Fruit fly (Drosophila melanogaster) whole organism, embryonic: Measurements from ENCODE around the gene nAChRalpha3.

ENCODE experiments used
- Atf6 ChIP-seq: fragments of 200-800 bp; sonication (Bioruptor generic); IDR thresholded peaks from 2 replicates; pipeline ENCODE4 v1.3.6; 2022; ENCODE audit warnings: missing biosample characterization, missing genetic modification characterization
- CG12659 ChIP-seq: fragments of 200-800 bp; sonication (Bioruptor generic); optimal IDR thresholded peaks from 3 replicates; lab custom pipeline; 2017; ENCODE audit warnings: mild to moderate bottlenecking, missing biosample characterization, missing genetic modification reagents, missing genetic modification characterization
- CG12744 ChIP-seq: fragments of 200-800 bp; sonication (Bioruptor generic); optimal IDR thresholded peaks from 2 replicates; lab custom pipeline; 2016; ENCODE audit warnings: missing biosample characterization, missing genetic modification characterization
- CG13287 ChIP-seq: fragments of 200-800 bp; sonication (Bioruptor generic); IDR thresholded peaks from 2 replicates; pipeline ENCODE4 v1.3.6; 2022; ENCODE audit warnings: missing biosample characterization, missing genetic modification characterization; ENCODE audit not compliant: partially characterized antibody
- CG14860 ChIP-seq: fragments of 200-800 bp; sonication (Bioruptor generic); IDR thresholded peaks from 3 replicates; pipeline ENCODE4 v1.3.6; 2022; ENCODE audit warnings: missing biosample characterization, missing genetic modification characterization; ENCODE audit not compliant: partially characterized antibody
- CG15514 ChIP-seq: fragments of 200-800 bp; sonication (Bioruptor generic); optimal IDR thresholded peaks from 3 replicates; lab custom pipeline; 2017; ENCODE audit warnings: missing biosample characterization, missing genetic modification characterization, mild to moderate bottlenecking, moderate library complexity, missing genetic modification reagents
- CG1603 ChIP-seq: fragments of 200-800 bp; sonication (Bioruptor generic); optimal IDR thresholded peaks from 2 replicates; lab custom pipeline; 2019; ENCODE audit warnings: missing biosample characterization, mild to moderate bottlenecking, missing genetic modification characterization, moderate library complexity
- CG17186 ChIP-seq: fragments of 200-800 bp; sonication (Bioruptor generic); optimal IDR thresholded peaks from 3 replicates; lab custom pipeline; 2017; ENCODE audit warnings: missing biosample characterization, missing genetic modification reagents, missing genetic modification characterization
- CG17568 ChIP-seq: fragments of 200-800 bp; sonication (Bioruptor generic); optimal IDR thresholded peaks from 2 replicates; lab custom pipeline; 2018; ENCODE audit warnings: missing biosample characterization, mild to moderate bottlenecking, missing genetic modification characterization, moderate library complexity
- CG2116 ChIP-seq: fragments of 200-800 bp; sonication (Bioruptor generic); optimal IDR thresholded peaks from 3 replicates; lab custom pipeline; 2018; ENCODE audit warnings: missing biosample characterization, mild to moderate bottlenecking, missing genetic modification characterization
- CG30403 ChIP-seq: fragments of 200-800 bp; sonication (Bioruptor generic); optimal IDR thresholded peaks from 3 replicates; lab custom pipeline; 2016; ENCODE audit warnings: missing biosample characterization, missing genetic modification characterization
- CG31388 ChIP-seq: fragments of 200-800 bp; sonication (Bioruptor generic); optimal IDR thresholded peaks from 2 replicates; lab custom pipeline; 2016; ENCODE audit warnings: missing biosample characterization, missing genetic modification characterization
- CG34376 ChIP-seq: fragments of 200-800 bp; sonication (Bioruptor generic); optimal IDR thresholded peaks from 2 replicates; lab custom pipeline; 2018; ENCODE audit warnings: missing biosample characterization, mild to moderate bottlenecking, missing genetic modification characterization
- CG3838 ChIP-seq: fragments of 200-800 bp; sonication (Bioruptor generic); optimal IDR thresholded peaks from 3 replicates; lab custom pipeline; 2016; ENCODE audit warnings: missing biosample characterization, missing genetic modification characterization
- CG4404 ChIP-seq: fragments of 200-800 bp; sonication (Bioruptor generic); IDR thresholded peaks from 2 replicates; pipeline ENCODE4 v1.3.6; 2022; ENCODE audit warnings: missing biosample characterization, missing genetic modification characterization
- CG7786 ChIP-seq: fragments of 200-800 bp; sonication (Bioruptor generic); optimal IDR thresholded peaks from 2 replicates; lab custom pipeline; 2016; ENCODE audit warnings: missing biosample characterization, missing genetic modification characterization
- CG7963 ChIP-seq: fragments of 200-800 bp; sonication (Bioruptor generic); IDR thresholded peaks from 3 replicates; pipeline ENCODE4 v1.3.6; 2022; ENCODE audit warnings: missing biosample characterization, missing genetic modification characterization; ENCODE audit not compliant: partially characterized antibody
- CG9932 ChIP-seq: fragments of 200-800 bp; sonication (Bioruptor generic); IDR thresholded peaks from 2 replicates; pipeline ENCODE4 v1.3.6; 2022; ENCODE audit warnings: missing biosample characterization, missing genetic modification characterization
- E2f2 ChIP-seq: fragments of 200-800 bp; sonication (Bioruptor generic); IDR thresholded peaks from 2 replicates; pipeline ENCODE4 v1.3.6; 2022; ENCODE audit warnings: missing biosample characterization, missing genetic modification characterization
- Ets97D ChIP-seq: fragments of 200-800 bp; sonication (Bioruptor generic); optimal IDR thresholded peaks from 3 replicates; lab custom pipeline; 2016; ENCODE audit warnings: missing biosample characterization, missing genetic modification characterization
- HLH54F ChIP-seq: fragments of 200-800 bp; sonication (Bioruptor generic); optimal IDR thresholded peaks from 3 replicates; lab custom pipeline; 2016; ENCODE audit warnings: missing biosample characterization, missing genetic modification characterization
- HmgD ChIP-seq: fragments of 200-800 bp; sonication (Bioruptor generic); optimal IDR thresholded peaks from 3 replicates; lab custom pipeline; 2016; ENCODE audit warnings: missing biosample characterization, missing genetic modification characterization
- HmgZ ChIP-seq: fragments of 200-800 bp; sonication (Bioruptor generic); optimal IDR thresholded peaks from 2 replicates; lab custom pipeline; 2018; ENCODE audit warnings: missing biosample characterization, mild to moderate bottlenecking, missing genetic modification characterization
- MTF-1 ChIP-seq: fragments of 200-800 bp; sonication (Bioruptor generic); optimal IDR thresholded peaks from 2 replicates; lab custom pipeline; 2018; ENCODE audit warnings: missing biosample characterization, mild to moderate bottlenecking, missing genetic modification characterization, borderline replicate concordance
- Ravus ChIP-seq: fragments of 200-800 bp; sonication (Bioruptor generic); IDR thresholded peaks from 2 replicates; pipeline ENCODE4 v1.3.6; 2022; ENCODE audit warnings: missing biosample characterization, missing genetic modification characterization
- Spps ChIP-seq: fragments of 200-800 bp; sonication (Bioruptor generic); optimal IDR thresholded peaks from 2 replicates; lab custom pipeline; 2018; ENCODE audit warnings: missing biosample characterization, mild to moderate bottlenecking, missing genetic modification characterization
- Vsx1 ChIP-seq: fragments of 200-800 bp; sonication (Bioruptor generic); optimal IDR thresholded peaks from 2 replicates; lab custom pipeline; 2017; ENCODE audit warnings: missing biosample characterization, mild to moderate bottlenecking, missing genetic modification characterization, missing genetic modification reagents
- ato ChIP-seq: fragments of 200-800 bp; sonication (Bioruptor generic); IDR thresholded peaks from 2 replicates; pipeline ENCODE4 v1.3.6; 2022; ENCODE audit warnings: missing biosample characterization, missing genetic modification characterization; ENCODE audit not compliant: partially characterized antibody
- bsh ChIP-seq, 2 experiments: fragments of 200-800 bp; sonication (Bioruptor generic); optimal IDR thresholded peaks; 2 replicates each; lab custom pipeline; 2017 to 2018; ENCODE audit warnings: mild to moderate bottlenecking in 2 of 2, missing biosample characterization in 2 of 2, missing genetic modification characterization in 2 of 2, moderate library complexity in 1 of 2
- cwo ChIP-seq: fragments of 200-800 bp; sonication (Bioruptor generic); optimal IDR thresholded peaks from 3 replicates; lab custom pipeline; 2017; ENCODE audit warnings: missing biosample characterization, missing genetic modification characterization, mild to moderate bottlenecking, moderate library complexity, missing genetic modification reagents
- danr ChIP-seq: fragments of 200-800 bp; sonication (Bioruptor generic); IDR thresholded peaks from 2 replicates; pipeline ENCODE4 v1.3.6; 2022; ENCODE audit warnings: missing biosample characterization, missing genetic modification characterization
- dmrt99B ChIP-seq: fragments of 200-800 bp; sonication (Bioruptor generic); optimal IDR thresholded peaks from 2 replicates; lab custom pipeline; 2018; ENCODE audit warnings: missing biosample characterization, mild to moderate bottlenecking, missing genetic modification characterization, moderate library complexity
- emc ChIP-seq: fragments of 200-800 bp; sonication (Bioruptor generic); optimal IDR thresholded peaks from 2 replicates; lab custom pipeline; 2016; ENCODE audit warnings: missing biosample characterization, missing genetic modification characterization
- en ChIP-seq: fragments of 200-800 bp; sonication (Bioruptor generic); optimal IDR thresholded peaks from 2 replicates; lab custom pipeline; 2016; ENCODE audit warnings: missing biosample characterization, missing genetic modification characterization
- jumu ChIP-seq: fragments of 200-800 bp; sonication (Bioruptor generic); optimal IDR thresholded peaks from 3 replicates; lab custom pipeline; 2016; ENCODE audit warnings: missing biosample characterization, missing genetic modification characterization
- knrl ChIP-seq: fragments of 200-800 bp; sonication (Bioruptor generic); IDR thresholded peaks from 3 replicates; pipeline ENCODE4 v1.3.6; 2022; ENCODE audit warnings: missing biosample characterization, missing genetic modification characterization; ENCODE audit not compliant: partially characterized antibody
- lbe ChIP-seq: fragments of 200-800 bp; sonication (Bioruptor generic); optimal IDR thresholded peaks from 2 replicates; lab custom pipeline; 2016; ENCODE audit warnings: missing biosample characterization, mild to moderate bottlenecking, missing genetic modification characterization
- mld ChIP-seq: fragments of 200-800 bp; sonication (Bioruptor generic); IDR thresholded peaks from 3 replicates; pipeline ENCODE4 v1.3.6; 2022; ENCODE audit warnings: missing biosample characterization, missing genetic modification characterization; ENCODE audit not compliant: partially characterized antibody
- nerfin-1 ChIP-seq: fragments of 200-800 bp; sonication (Bioruptor generic); optimal IDR thresholded peaks from 3 replicates; lab custom pipeline; 2019; ENCODE audit warnings: missing biosample characterization, mild to moderate bottlenecking, missing genetic modification characterization, moderate library complexity
- nom ChIP-seq: fragments of 200-800 bp; sonication (Bioruptor generic); optimal IDR thresholded peaks from 2 replicates; lab custom pipeline; 2017; ENCODE audit warnings: missing biosample characterization, missing genetic modification characterization, mild to moderate bottlenecking, moderate library complexity, missing genetic modification reagents
- otp ChIP-seq: fragments of 200-800 bp; sonication (Bioruptor generic); IDR thresholded peaks from 3 replicates; pipeline ENCODE4, ENCODE4 v1.3.6; 2022; ENCODE audit warnings: missing biosample characterization, missing genetic modification characterization
- p53 ChIP-seq: fragments of 200-800 bp; sonication (Bioruptor generic); optimal IDR thresholded peaks from 2 replicates; lab custom pipeline; 2016; ENCODE audit warnings: missing biosample characterization, missing genetic modification characterization
- phol ChIP-seq: fragments of 200-800 bp; sonication (Bioruptor generic); optimal IDR thresholded peaks from 3 replicates; lab custom pipeline; 2018; ENCODE audit warnings: missing biosample characterization, mild to moderate bottlenecking, missing genetic modification characterization, moderate library complexity
- sima ChIP-seq: fragments of 200-800 bp; sonication (Bioruptor generic); optimal IDR thresholded peaks from 2 replicates; lab custom pipeline; 2016; ENCODE audit warnings: missing biosample characterization, missing genetic modification characterization
- tup ChIP-seq: fragments of 200-800 bp; sonication (Bioruptor generic); optimal IDR thresholded peaks from 2 replicates; lab custom pipeline; 2016; ENCODE audit warnings: missing biosample characterization, mild to moderate bottlenecking, missing genetic modification characterization, moderate library complexity
- twi ChIP-seq: fragments of 200-800 bp; optimal IDR thresholded peaks from 2 replicates; lab custom pipeline; 2019; ENCODE audit warnings: missing biosample characterization, mild to moderate bottlenecking, missing genetic modification characterization, moderate library complexity
- yki ChIP-seq: fragments of >200 bp; optimal IDR thresholded peaks from 3 replicates; lab custom pipeline; 2018
- zen ChIP-seq: fragments of 200-800 bp; sonication (Bioruptor generic); optimal IDR thresholded peaks from 3 replicates; lab custom pipeline; 2018; ENCODE audit warnings: missing biosample characterization, mild to moderate bottlenecking, missing genetic modification characterization, moderate library complexity

Gene nAChRalpha3

DNA sequence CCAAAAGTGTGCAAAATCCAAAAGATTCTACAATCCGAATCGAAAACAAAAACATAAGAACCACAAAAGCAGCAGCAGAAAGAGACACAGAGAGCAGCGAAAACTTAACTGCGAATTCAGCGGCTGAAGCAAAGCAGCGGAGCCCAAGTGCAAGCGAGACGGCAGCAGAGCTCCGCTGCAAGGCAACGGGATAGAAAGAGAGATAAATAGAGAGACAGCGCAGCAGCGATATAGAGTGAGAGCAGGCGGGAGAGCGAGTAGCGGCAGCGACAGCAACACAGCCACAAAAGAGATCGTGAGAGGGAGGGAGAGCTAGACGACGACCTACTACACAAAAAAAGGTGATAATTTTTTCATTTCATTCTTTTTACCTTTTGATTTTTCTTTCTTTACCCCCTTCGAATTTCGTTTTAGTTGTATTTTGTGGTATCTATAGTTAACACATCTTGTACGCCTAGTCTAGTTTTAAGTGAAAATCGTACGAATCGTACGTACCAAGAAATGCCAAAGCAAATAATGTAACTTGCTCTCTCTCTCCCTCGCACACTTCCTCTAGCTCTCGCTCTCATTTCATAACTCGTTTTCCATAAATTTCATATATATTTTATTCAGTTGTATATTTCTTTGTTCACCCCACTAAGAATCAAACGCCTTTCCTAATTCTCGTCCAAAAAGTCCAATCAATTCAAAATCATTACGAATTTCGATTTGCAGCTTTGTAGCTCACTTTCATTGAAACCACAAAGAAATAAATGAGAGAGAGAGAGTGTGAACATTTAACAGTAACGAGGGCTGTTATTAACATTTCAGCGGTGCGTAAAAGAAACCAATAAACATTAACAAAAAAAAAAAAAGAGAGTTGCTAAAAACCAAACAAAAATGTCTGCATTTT lies 43.6 kb upstream of the nAChRalpha3 start (continued):
- no peak for TF ChIP-seq Ravus (GFP tag; lab: Robert Waterston, UW)
- no peak for TF ChIP-seq jumu (GFP tag; lab: Kevin White, UChicago)
- no peak for TF ChIP-seq nerfin-1
- TF ChIP-seq nom, result peak; percentile 10
- TF ChIP-seq otp, result no peak
- peak; percentile 73 for TF ChIP-seq Atf6
- no peak for TF ChIP-seq CG4404 (GFP tag; lab: Robert Waterston, UW)
- no peak for TF ChIP-seq CG12659 (GFP tag; lab: Kevin White, UChicago)
- no peak for TF ChIP-seq CG3838 (GFP tag; lab: Kevin White, UChicago)
- TF ChIP-seq CG14860, result no peak
- TF ChIP-seq yki (lab: Kevin White, UChicago), result peak; percentile 82
- TF ChIP-seq CG31388, result no peak
- no peak for TF ChIP-seq sima (GFP tag; lab: Kevin White, UChicago)
- no peak for TF ChIP-seq lbe (GFP tag; lab: Kevin White, UChicago)
- TF ChIP-seq mld (GFP tag; lab: Robert Waterston, UW), result no peak
- TF ChIP-seq CG7963 (GFP tag; lab: Robert Waterston, UW), result no peak
- no peak for TF ChIP-seq HLH54F (GFP tag; lab: Kevin White, UChicago)
- TF ChIP-seq CG2116 (GFP tag; lab: Kevin White, UChicago), result no peak
- no peak for TF ChIP-seq ato (GFP tag; lab: Robert Waterston, UW)
- TF ChIP-seq tup (GFP tag; lab: Kevin White, UChicago), result no peak
- no peak for TF ChIP-seq knrl (GFP tag; lab: Robert Waterston, UW)
- TF ChIP-seq CG9932 (GFP tag; lab: Robert Waterston, UW), result peak; percentile 21; the same call in 1 of the 2 replicates
- TF ChIP-seq CG34376 (GFP tag; lab: Kevin White, UChicago), result no peak
- TF ChIP-seq Spps (tag; lab: Kevin White, UChicago), result no peak
- TF ChIP-seq emc (GFP tag; lab: Kevin White, UChicago), result no peak
- TF ChIP-seq CG1603 (tag; lab: Kevin White, UChicago), result no peak
- no peak for TF ChIP-seq Ets97D
- TF ChIP-seq p53, result no peak
- no peak for TF ChIP-seq zen (tag; lab: Kevin White, UChicago)
- no peak for TF ChIP-seq phol (tag; lab: Kevin White, UChicago)
- TF ChIP-seq bsh (GFP tag; optimal IDR thresholded peaks at IDR 0.05; lab: Kevin White, UChicago), result no peak
- TF ChIP-seq CG7786, result no peak
- no peak for TF ChIP-seq HmgZ (tag; lab: Kevin White, UChicago)
- TF ChIP-seq HmgD (GFP tag; lab: Kevin White, UChicago), result peak; percentile 9
- TF ChIP-seq MTF-1 (GFP tag; lab: Kevin White, UChicago), result no peak
- TF ChIP-seq Vsx1 (GFP tag; lab: Kevin White, UChicago), result no peak
- no peak for TF ChIP-seq CG17186
- TF ChIP-seq E2f2, result no peak
- TF ChIP-seq twi, result no peak
- no peak for TF ChIP-seq CG30403 (GFP tag; lab: Kevin White, UChicago)
- no peak for TF ChIP-seq CG12744 (GFP tag; lab: Kevin White, UChicago)
- no peak for TF ChIP-seq CG15514
- 0 out of 2 replicates have a peak, but pooled peaks have one; percentile 1 for TF ChIP-seq CG13287 (GFP tag; lab: Robert Waterston, UW)
- no peak for TF ChIP-seq cwo (GFP tag; lab: Kevin White, UChicago)
- no peak for TF ChIP-seq en (GFP tag; lab: Kevin White, UChicago)
- no peak for TF ChIP-seq dmrt99B (tag; lab: Kevin White, UChicago)
- TF ChIP-seq CG17568 (GFP tag; lab: Kevin White, UChicago), result peak; percentile 6
- TF ChIP-seq danr (GFP tag; lab: Robert Waterston, UW), result no peak
